Worm (Caenorhabditis elegans) whole organism, L1 larva: ENCODE results near the gene lin-36.

ENCODE experiments used
- C04F5.9 ChIP-seq: sonication (generic microtip); optimal IDR thresholded peaks from 2 replicates; lab custom pipeline; 2016; ENCODE audit warnings: missing genetic modification characterization, missing compliant biosample characterization
- Y116A8C.19 ChIP-seq: sonication (generic microtip); optimal IDR thresholded peaks from 2 replicates; lab custom pipeline; 2016; ENCODE audit warnings: missing compliant biosample characterization, missing genetic modification characterization, borderline replicate concordance
- ama-1 ChIP-seq: fragments of 150-350 bp; optimal IDR thresholded peaks from 2 replicates; lab custom pipeline; 2014
- ceh-82 ChIP-seq, 3 experiments: fragments of 150-350 bp in 1 of 3; sonication (generic microtip) in 2 of 3; optimal IDR thresholded peaks; 2 replicates each; lab custom pipeline; 2014 to 2017; ENCODE audit warnings: missing biosample characterization in 3 of 3, missing genetic modification characterization in 3 of 3
- ces-1 ChIP-seq: fragments of 150-350 bp; optimal IDR thresholded peaks from 2 replicates; lab custom pipeline; 2014; ENCODE audit warnings: missing biosample characterization, missing genetic modification reagents, missing genetic modification characterization
- dpl-1 ChIP-seq, 3 experiments: fragments of 150-350 bp in 2 of 3; sonication (generic microtip) in 1 of 3; optimal IDR thresholded peaks; 2 replicates each; lab custom pipeline; 2014 to 2017; ENCODE audit warnings: missing biosample characterization in 3 of 3, missing genetic modification characterization in 3 of 3, missing genetic modification reagents in 3 of 3
- dsc-1 ChIP-seq: sonication (generic microtip); optimal IDR thresholded peaks from 2 replicates; lab custom pipeline; 2016; ENCODE audit warnings: mild to moderate bottlenecking, missing genetic modification characterization, missing compliant biosample characterization
- efl-1 ChIP-seq, 4 experiments: fragments of 150-350 bp; optimal IDR thresholded peaks in 3 of 4; peaks in 1 of 4; 1 replicate in 1 of 4; 2 replicates in 3 of 4; lab custom pipeline; 2014; ENCODE audit warnings: missing biosample characterization in 2 of 4, missing genetic modification characterization in 2 of 4, missing genetic modification reagents in 2 of 4
- efl-3 ChIP-seq: fragments of 200-800 bp; sonication (Bioruptor generic); optimal IDR thresholded peaks from 2 replicates; lab custom pipeline; 2018; ENCODE audit warnings: mild to moderate bottlenecking, missing genetic modification characterization, missing compliant biosample characterization
- elt-3 ChIP-seq, 6 experiments: fragments of 150-350 bp in 1 of 6; sonication (generic microtip); optimal IDR thresholded peaks; 2 replicates each; lab custom pipeline; 2017 to 2018; ENCODE audit warnings: missing biosample characterization in 6 of 6, missing genetic modification characterization in 6 of 6, inconsistent platforms in 1 of 6
- fkh-4 ChIP-seq: sonication (generic microtip); optimal IDR thresholded peaks from 2 replicates; lab custom pipeline; 2016; ENCODE audit warnings: missing compliant biosample characterization, missing genetic modification characterization, borderline replicate concordance
- hpl-2 ChIP-seq: fragments of 150-350 bp; optimal IDR thresholded peaks from 2 replicates; lab custom pipeline; 2014; ENCODE audit warnings: missing biosample characterization, missing genetic modification reagents, missing genetic modification characterization
- irx-1 ChIP-seq: sonication (generic microtip); optimal IDR thresholded peaks from 2 replicates; lab custom pipeline; 2016; ENCODE audit warnings: missing genetic modification characterization, missing compliant biosample characterization
- jun-1 ChIP-seq: fragments of 150-350 bp; optimal IDR thresholded peaks from 2 replicates; lab custom pipeline; 2014; ENCODE audit warnings: missing biosample characterization, missing genetic modification reagents, missing genetic modification characterization
- lin-15B ChIP-seq: fragments of 150-350 bp; sonication (generic microtip); optimal IDR thresholded peaks from 3 replicates; lab custom pipeline; 2014; ENCODE audit warnings: missing biosample characterization, missing genetic modification characterization
- lin-39 ChIP-seq: fragments of 150-350 bp; optimal IDR thresholded peaks from 2 replicates; lab custom pipeline; 2014; ENCODE audit warnings: missing biosample characterization, missing genetic modification reagents, missing genetic modification characterization
- mep-1 ChIP-seq: fragments of 150-350 bp; optimal IDR thresholded peaks from 2 replicates; lab custom pipeline; 2014; ENCODE audit warnings: missing biosample characterization, missing genetic modification characterization
- nhr-12 ChIP-seq: sonication (generic microtip); optimal IDR thresholded peaks from 2 replicates; lab custom pipeline; 2017; ENCODE audit warnings: missing biosample characterization, missing genetic modification characterization
- nhr-237 ChIP-seq: fragments of 150-350 bp; optimal IDR thresholded peaks from 2 replicates; lab custom pipeline; 2014; ENCODE audit warnings: missing biosample characterization, missing genetic modification characterization
- nhr-47 ChIP-seq: sonication (generic microtip); optimal IDR thresholded peaks from 2 replicates; lab custom pipeline; 2016; ENCODE audit warnings: mild to moderate bottlenecking, missing genetic modification characterization, moderate library complexity, missing compliant biosample characterization
- sox-4 ChIP-seq: sonication (generic microtip); optimal IDR thresholded peaks from 2 replicates; lab custom pipeline; 2016; ENCODE audit warnings: missing genetic modification characterization, missing compliant biosample characterization
- sup-37 ChIP-seq: fragments of 200-800 bp; sonication (Bioruptor generic); optimal IDR thresholded peaks from 2 replicates; lab custom pipeline; 2018; ENCODE audit warnings: mild to moderate bottlenecking, missing genetic modification characterization, missing compliant biosample characterization
- tbx-2 ChIP-seq: sonication (generic microtip); optimal IDR thresholded peaks from 2 replicates; lab custom pipeline; 2016; ENCODE audit warnings: missing genetic modification characterization, missing compliant biosample characterization
- tlp-1 ChIP-seq: fragments of 150-350 bp; optimal IDR thresholded peaks from 2 replicates; lab custom pipeline; 2014; ENCODE audit warnings: missing biosample characterization, missing genetic modification characterization
- unc-130 ChIP-seq: fragments of 150-350 bp; optimal IDR thresholded peaks from 2 replicates; lab custom pipeline; 2017; ENCODE audit warnings: missing biosample characterization, missing genetic modification characterization, inconsistent platforms
- unc-30 ChIP-seq: sonication (generic microtip); optimal IDR thresholded peaks from 2 replicates; lab custom pipeline; 2017; ENCODE audit warnings: missing biosample characterization, missing genetic modification characterization
- unc-62 ChIP-seq: fragments of 150-350 bp; optimal IDR thresholded peaks from 2 replicates; lab custom pipeline; 2014; ENCODE audit warnings: missing biosample characterization, missing genetic modification reagents, missing genetic modification characterization
- ztf-11 ChIP-seq, 2 experiments: sonication (generic microtip); optimal IDR thresholded peaks; 2 replicates each; lab custom pipeline; 2016 to 2017; ENCODE audit warnings: missing genetic modification characterization in 2 of 2, missing biosample characterization in 1 of 2, missing compliant biosample characterization in 1 of 2
- ztf-4 ChIP-seq: fragments of 150-350 bp; optimal IDR thresholded peaks from 2 replicates; lab custom pipeline; 2014; ENCODE audit warnings: missing biosample characterization, missing genetic modification characterization

Gene lin-36

ce11 chrIII:8009769-8010168, 10.9 kb downstream of the lin-36 start, which contains the start of gene cit-1.1 (continued):
- TF ChIP-seq nhr-237 (tag; lab: Kevin White, UChicago) (no peak), ceh-82 (tag; optimal IDR thresholded peaks at IDR 0.05; lab: Kevin White, UChicago) (peak in 2 of 3 experiments; percentile 7 to 18), unc-30 (tag; lab: Kevin White, UChicago) (no peak), lin-15B (tag; lab: Kevin White, UChicago) (peak; percentile 38)

ce11 chrIII:8004091-8004490, 16.6 kb downstream of the lin-36 start, which contains the start of gene C06G4.6:
Gene C06G4.6 (plus strand): TSS chrIII:8004391.
- TF ChIP-seq lin-39 (tag; lab: Kevin White, UChicago) (no peak), efl-3 (GFP tag; lab: Kevin White, UChicago) (no peak), nhr-47 (no peak), fkh-4 (tag; lab: Kevin White, UChicago) (no peak), sox-4 (tag; lab: Kevin White, UChicago) (no peak)

ce11 chrIII:8001557-8001956, 19.1 kb downstream of the lin-36 start:
- TF ChIP-seq ama-1 (lab: Kevin White, UChicago) (no peak), dsc-1 (tag; lab: Kevin White, UChicago) (peak; percentile 97)

ce11 chrIII:7997447-7998046, 23.1 kb downstream of the lin-36 start:
- no peak for TF ChIP-seq efl-3 (GFP tag; lab: Kevin White, UChicago)
- TF ChIP-seq mep-1: no peak
- no peak for TF ChIP-seq lin-15B (tag; lab: Kevin White, UChicago)
- TF ChIP-seq tlp-1 (tag; lab: Kevin White, UChicago): no peak
- TF ChIP-seq sup-37: no peak
- no peak for TF ChIP-seq Y116A8C.19 (tag; lab: Kevin White, UChicago)
- TF ChIP-seq ces-1: no peak
- TF ChIP-seq irx-1 (tag; lab: Kevin White, UChicago): no peak
- TF ChIP-seq ztf-4 (tag; lab: Kevin White, UChicago): no peak
- TF ChIP-seq dpl-1 (GFP tag; optimal IDR thresholded peaks at IDR 0.05; lab: Kevin White, UChicago): no peak
- no peak for TF ChIP-seq ztf-11 (tag; optimal IDR thresholded peaks at IDR 0.05; lab: Kevin White, UChicago)
- TF ChIP-seq hpl-2 (GFP tag; lab: Kevin White, UChicago): no peak
- TF ChIP-seq unc-130: no peak

- TF ChIP-seq dsc-1 (tag; lab: Kevin White, UChicago) (peak; percentile 43), mep-1 (no peak)
These were observed 24.3 kb downstream of the lin-36 start, which contains the start of gene npr-17 for ce11 chrIII:7996353-7996752. Gene npr-17 (minus strand): TSS chrIII:7996453.

- TF ChIP-seq efl-1 (optimal IDR thresholded peaks at IDR 0.05; lab: Kevin White, UChicago): no peak
- no peak for TF ChIP-seq efl-1 (GFP tag; optimal IDR thresholded peaks at IDR 0.05 in 1 of 2; lab: Kevin White, UChicago)
- no peak for TF ChIP-seq jun-1 (tag; lab: Kevin White, UChicago)
- TF ChIP-seq lin-39 (tag; lab: Kevin White, UChicago): no peak
- no peak for TF ChIP-seq elt-3 (tag; optimal IDR thresholded peaks at IDR 0.05; lab: Kevin White, UChicago)
- no peak for TF ChIP-seq C04F5.9 (tag; lab: Kevin White, UChicago)
- no peak for TF ChIP-seq tbx-2 (tag; lab: Kevin White, UChicago)
- no peak for TF ChIP-seq nhr-12
- no peak for TF ChIP-seq unc-62 (GFP tag; lab: Kevin White, UChicago)
- no peak for TF ChIP-seq tlp-1 (tag; lab: Kevin White, UChicago)
- no peak for TF ChIP-seq irx-1 (tag; lab: Kevin White, UChicago)
- TF ChIP-seq nhr-237 (tag; lab: Kevin White, UChicago): no peak
These were observed 34.0 kb downstream of the lin-36 start, which contains the start of gene hrpk-2 for ce11 chrIII:7986585-7987171. Gene hrpk-2 (plus strand): TSS chrIII:7987121.
